Worm (Caenorhabditis elegans) whole organism, young adult: Measurements from ENCODE around the gene clec-66.

Source experiments
- F39B2.1 ChIP-seq: fragments of 200-800 bp; sonication (Bioruptor generic); IDR thresholded peaks from 2 replicates; pipeline ENCODE4 v1.3.6; 2022; ENCODE audit warnings: missing genetic modification reagents, missing genetic modification characterization, missing compliant biosample characterization
- Y53F4B.3 ChIP-seq: fragments of 200-800 bp; sonication (Bioruptor generic); IDR thresholded peaks from 2 replicates; pipeline ENCODE4 v1.3.6; 2022; ENCODE audit warnings: missing genetic modification reagents, missing genetic modification characterization, missing compliant biosample characterization
- egrh-3 ChIP-seq: fragments of 200-800 bp; sonication (Bioruptor generic); IDR thresholded peaks from 2 replicates; pipeline ENCODE4 v1.3.6; 2022; ENCODE audit warnings: missing genetic modification reagents, missing genetic modification characterization, missing compliant biosample characterization
- ets-4 ChIP-seq: fragments of 200-800 bp; sonication (Bioruptor generic); optimal IDR thresholded peaks from 2 replicates; lab custom pipeline; 2018; ENCODE audit warnings: mild to moderate bottlenecking, missing genetic modification characterization, missing compliant biosample characterization
- mel-28 ChIP-seq: sonication (generic microtip); optimal IDR thresholded peaks from 2 replicates; lab custom pipeline; 2016; ENCODE audit warnings: borderline replicate concordance, mild to moderate bottlenecking, missing genetic modification characterization, missing compliant biosample characterization
- mes-4 ChIP-seq: sonication (generic microtip); optimal IDR thresholded peaks from 2 replicates; lab custom pipeline; 2016; ENCODE audit warnings: missing genotype, missing genetic modification characterization, missing compliant biosample characterization
- nhr-179 ChIP-seq: sonication (generic microtip); optimal IDR thresholded peaks from 2 replicates; lab custom pipeline; 2016; ENCODE audit warnings: mild to moderate bottlenecking, missing genetic modification characterization, missing compliant biosample characterization
- nhr-80 ChIP-seq: sonication (generic microtip); optimal IDR thresholded peaks from 2 replicates; lab custom pipeline; 2016; ENCODE audit warnings: missing genetic modification characterization, missing compliant biosample characterization
- nhr-90 ChIP-seq: sonication (generic microtip); optimal IDR thresholded peaks from 2 replicates; lab custom pipeline; 2016; ENCODE audit warnings: missing genotype, mild to moderate bottlenecking, missing genetic modification characterization, missing compliant biosample characterization
- rcor-1 ChIP-seq: fragments of 200-800 bp; sonication (Bioruptor generic); IDR thresholded peaks from 2 replicates; pipeline ENCODE4 v1.3.6; 2022; ENCODE audit warnings: missing genetic modification reagents, missing genetic modification characterization, missing compliant biosample characterization
- rec-8 ChIP-seq, 2 experiments: sonication (generic microtip); optimal IDR thresholded peaks; 2 replicates each; lab custom pipeline; 2016; ENCODE audit warnings: mild to moderate bottlenecking in 2 of 2, missing genetic modification characterization in 2 of 2, missing genetic modification reagents in 2 of 2, missing genotype in 2 of 2, missing biosample characterization in 1 of 2, missing compliant biosample characterization in 1 of 2, moderate library complexity in 1 of 2
- rpc-1 ChIP-seq, 2 experiments: fragments of 150-350 bp in 1 of 2; sonication (generic microtip) in 1 of 2; optimal IDR thresholded peaks; 2 replicates each; lab custom pipeline; 2014 to 2018; ENCODE audit warnings: missing biosample characterization in 1 of 2, missing genetic modification characterization in 1 of 2, missing genetic modification reagents in 1 of 2, missing genotype in 1 of 2
- snpc-4 ChIP-seq, 5 experiments: fragments of 150-350 bp in 1 of 5; sonication (generic microtip) in 4 of 5; optimal IDR thresholded peaks; 2 replicates each; lab custom pipeline; 2014 to 2018; ENCODE audit warnings: missing genetic modification characterization in 5 of 5, missing biosample characterization in 3 of 5, antibody characterized with exemption in 2 of 5, mild to moderate bottlenecking in 2 of 5, missing compliant biosample characterization in 2 of 5, missing genotype in 2 of 5, moderate library complexity in 2 of 5, missing genetic modification reagents in 1 of 5
- ztf-26 ChIP-seq: sonication (generic microtip); optimal IDR thresholded peaks from 2 replicates; lab custom pipeline; 2017; ENCODE audit warnings: missing genetic modification characterization, missing compliant biosample characterization

DNA sequence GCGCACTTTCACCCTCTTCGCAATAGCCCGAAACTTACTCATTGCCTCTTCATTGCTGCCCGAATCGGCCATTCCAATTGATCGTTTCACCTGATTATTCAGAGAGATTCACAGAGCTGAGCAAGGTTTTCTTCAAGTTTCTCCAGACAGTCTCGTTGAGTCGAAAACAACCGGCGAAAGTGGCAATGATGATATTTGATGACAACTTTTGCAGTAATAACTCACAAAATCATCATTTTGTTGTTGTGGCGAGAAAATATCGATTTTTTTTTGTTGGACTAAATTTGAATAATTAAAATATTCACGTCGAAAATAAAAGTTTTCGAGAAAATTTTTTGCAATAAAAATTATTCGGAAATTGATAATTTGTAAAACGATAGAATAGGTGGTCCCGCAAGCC is 38.6 kb upstream of the clec-66 start, which contains the start of gene snf-5:
- TF ChIP-seq F39B2.1 (GFP tag; lab: Robert Waterston, UW), result no peak
- TF ChIP-seq mel-28 (tag; lab: Kevin White, UChicago), result no peak
- no peak for TF ChIP-seq rpc-1 (optimal IDR thresholded peaks at IDR 0.05; lab: Kevin White, UChicago)
- TF ChIP-seq rpc-1 (tag; optimal IDR thresholded peaks at IDR 0.05; lab: Kevin White, UChicago), result no peak
- TF ChIP-seq nhr-179 (tag; lab: Kevin White, UChicago), result no peak
- TF ChIP-seq nhr-90 (tag; lab: Kevin White, UChicago), result no peak
- no peak for TF ChIP-seq egrh-3 (GFP tag; lab: Robert Waterston, UW)
- TF ChIP-seq ztf-26 (tag; lab: Kevin White, UChicago), result no peak
- no peak for TF ChIP-seq snpc-4 (GFP tag; optimal IDR thresholded peaks at IDR 0.05; lab: Kevin White, UChicago)
- no peak for TF ChIP-seq snpc-4 (tag; optimal IDR thresholded peaks at IDR 0.05; lab: Kevin White, UChicago)
- TF ChIP-seq mes-4 (tag; lab: Kevin White, UChicago), result no peak
- no peak for TF ChIP-seq nhr-80
- TF ChIP-seq Y53F4B.3 (GFP tag; lab: Robert Waterston, UW), result no peak
- TF ChIP-seq rec-8 (tag; optimal IDR thresholded peaks at IDR 0.05; lab: Kevin White, UChicago), result no peak
- TF ChIP-seq ets-4 (GFP tag; lab: Kevin White, UChicago), result no peak
- no peak for TF ChIP-seq rcor-1 (GFP tag; lab: Robert Waterston, UW)
